Worm (Caenorhabditis elegans) whole organism, midembryonic: ENCODE data around the gene K03H1.11.

Experiments used
- T22C8.4 ChIP-seq: fragments of 200-800 bp; sonication (Bioruptor generic); IDR thresholded peaks from 2 replicates; pipeline ENCODE4 v1.3.6; 2022; ENCODE audit warnings: missing genetic modification characterization, missing compliant biosample characterization
- med-1 ChIP-seq: sonication (generic microtip); optimal IDR thresholded peaks from 2 replicates; lab custom pipeline; 2017; ENCODE audit warnings: missing genetic modification characterization, mild to moderate bottlenecking, missing compliant biosample characterization, antibody characterized with exemption, missing genetic modification reagents; ENCODE audit not compliant: insufficient read depth
- ref-1 ChIP-seq: fragments of 200-800 bp; sonication (Bioruptor generic); conservative IDR thresholded peaks from 2 replicates; pipeline ENCODE4 v1.3.6; 2022; ENCODE audit warnings: missing genetic modification reagents, missing genetic modification characterization, missing compliant biosample characterization
- tab-1 ChIP-seq: fragments of 200-800 bp; sonication (Bioruptor generic); IDR thresholded peaks from 2 replicates; pipeline ENCODE4 v1.3.6; 2022; ENCODE audit warnings: missing genetic modification characterization, missing compliant biosample characterization
- ztf-23 ChIP-seq: fragments of 200-800 bp; sonication (Bioruptor generic); IDR thresholded peaks from 2 replicates; pipeline ENCODE4 v1.3.6; 2022; ENCODE audit warnings: missing genetic modification reagents, missing genetic modification characterization, missing compliant biosample characterization
- ztf-29 ChIP-seq: fragments of 200-800 bp; sonication (Bioruptor generic); IDR thresholded peaks from 2 replicates; pipeline ENCODE4 v1.3.6; 2022; ENCODE audit warnings: missing genetic modification reagents, missing genetic modification characterization, missing compliant biosample characterization

- TF ChIP-seq med-1 (GFP tag; lab: Kevin White, UChicago) (no peak), tab-1 (GFP tag; lab: Robert Waterston, UW) (no peak), ztf-23 (GFP tag; lab: Robert Waterston, UW) (no peak), ztf-29 (no peak), ref-1 (no peak), T22C8.4 (no peak)
These were observed 24.4 kb downstream of the K03H1.11 start, which contains the start of gene ttr-2 for ce11 chrIII:9927378-9927777.
